Fruit fly (Drosophila melanogaster) whole organism, embryonic: ENCODE results near the gene cnc.

ENCODE experiments used
- ATbp ChIP-seq: fragments of 200-800 bp; sonication (Bioruptor generic); optimal IDR thresholded peaks from 2 replicates; lab custom pipeline; 2017; ENCODE audit warnings: missing biosample characterization, mild to moderate bottlenecking, missing genetic modification characterization, missing genetic modification reagents
- BEAF-32 ChIP-seq: fragments of 200-800 bp; sonication (Bioruptor generic); optimal IDR thresholded peaks from 3 replicates; lab custom pipeline; 2017; ENCODE audit warnings: missing biosample characterization, missing genetic modification characterization, mild to moderate bottlenecking, moderate library complexity, missing genetic modification reagents
- CG12071 ChIP-seq: fragments of 200-800 bp; sonication (Bioruptor generic); optimal IDR thresholded peaks from 3 replicates; lab custom pipeline; 2018; ENCODE audit warnings: missing biosample characterization, mild to moderate bottlenecking, missing genetic modification characterization
- CG13287 ChIP-seq: fragments of 200-800 bp; sonication (Bioruptor generic); IDR thresholded peaks from 2 replicates; pipeline ENCODE4 v1.3.6; 2022; ENCODE audit warnings: missing biosample characterization, missing genetic modification characterization; ENCODE audit not compliant: partially characterized antibody
- CG13296 ChIP-seq: fragments of 200-800 bp; sonication (Bioruptor generic); optimal IDR thresholded peaks from 3 replicates; lab custom pipeline; 2018; ENCODE audit warnings: missing biosample characterization, mild to moderate bottlenecking, missing genetic modification characterization
- CG14014 ChIP-seq: fragments of 200-800 bp; sonication (Bioruptor generic); IDR thresholded peaks from 2 replicates; pipeline ENCODE4 v1.3.6; 2022; ENCODE audit warnings: missing biosample characterization, missing genetic modification characterization
- CG15269 ChIP-seq: fragments of 200-800 bp; sonication (Bioruptor generic); optimal IDR thresholded peaks from 2 replicates; lab custom pipeline; 2018; ENCODE audit warnings: missing biosample characterization, mild to moderate bottlenecking, missing genetic modification characterization, moderate library complexity
- CG15514 ChIP-seq: fragments of 200-800 bp; sonication (Bioruptor generic); optimal IDR thresholded peaks from 3 replicates; lab custom pipeline; 2017; ENCODE audit warnings: missing biosample characterization, missing genetic modification characterization, mild to moderate bottlenecking, moderate library complexity, missing genetic modification reagents
- CG3065 ChIP-seq: fragments of 200-800 bp; sonication (Bioruptor generic); optimal IDR thresholded peaks from 2 replicates; lab custom pipeline; 2016; ENCODE audit warnings: missing biosample characterization, missing genetic modification characterization
- CG3407 ChIP-seq: fragments of 200-800 bp; sonication (Bioruptor generic); optimal IDR thresholded peaks from 2 replicates; lab custom pipeline; 2018; ENCODE audit warnings: missing biosample characterization, mild to moderate bottlenecking, missing genetic modification characterization
- CG4424 ChIP-seq: fragments of 200-800 bp; sonication (Bioruptor generic); optimal IDR thresholded peaks from 3 replicates; lab custom pipeline; 2016; ENCODE audit warnings: missing biosample characterization, missing genetic modification characterization
- CG7556 ChIP-seq: fragments of 200-800 bp; sonication (Bioruptor generic); optimal IDR thresholded peaks from 2 replicates; lab custom pipeline; 2017; ENCODE audit warnings: missing biosample characterization, mild to moderate bottlenecking, missing genetic modification characterization
- CG7839 ChIP-seq: fragments of 200-800 bp; sonication (Bioruptor generic); optimal IDR thresholded peaks from 3 replicates; lab custom pipeline; 2018; ENCODE audit warnings: missing biosample characterization, mild to moderate bottlenecking, missing genetic modification characterization, moderate library complexity
- CG8388 ChIP-seq: fragments of 200-800 bp; sonication (Bioruptor generic); optimal IDR thresholded peaks from 2 replicates; lab custom pipeline; 2019; ENCODE audit warnings: missing biosample characterization, mild to moderate bottlenecking, missing genetic modification characterization, moderate library complexity
- CG9817 ChIP-seq: fragments of 200-800 bp; sonication (Bioruptor generic); optimal IDR thresholded peaks from 2 replicates; lab custom pipeline; 2018; ENCODE audit warnings: missing biosample characterization, mild to moderate bottlenecking, missing genetic modification characterization, moderate library complexity
- CkIIα-i1 ChIP-seq: fragments of 200-800 bp; sonication (Bioruptor generic); IDR thresholded peaks from 2 replicates; pipeline ENCODE4 v1.3.6; 2022; ENCODE audit warnings: missing biosample characterization, missing genetic modification characterization
- Dad ChIP-seq: fragments of 200-800 bp; sonication (Bioruptor generic); optimal IDR thresholded peaks from 3 replicates; lab custom pipeline; 2016; ENCODE audit warnings: missing biosample characterization, missing genetic modification characterization
- Dfd ChIP-seq, 2 experiments: fragments of >200 bp; optimal IDR thresholded peaks; 2 replicates each; lab custom pipeline; 2017; ENCODE audit warnings: missing biosample characterization in 2 of 2, missing genetic modification characterization in 2 of 2
- Elba2 ChIP-seq: fragments of 200-800 bp; sonication (Bioruptor generic); optimal IDR thresholded peaks from 3 replicates; lab custom pipeline; 2016; ENCODE audit warnings: missing biosample characterization, missing genetic modification characterization
- H15 ChIP-seq: fragments of 200-800 bp; sonication (Bioruptor generic); IDR thresholded peaks from 3 replicates; pipeline ENCODE4 v1.3.6; 2022; ENCODE audit warnings: missing biosample characterization, missing genetic modification characterization
- HLH54F ChIP-seq: fragments of 200-800 bp; sonication (Bioruptor generic); optimal IDR thresholded peaks from 3 replicates; lab custom pipeline; 2016; ENCODE audit warnings: missing biosample characterization, missing genetic modification characterization
- HLHmδ ChIP-seq: fragments of 200-800 bp; sonication (Bioruptor generic); optimal IDR thresholded peaks from 2 replicates; lab custom pipeline; 2018; ENCODE audit warnings: missing biosample characterization, mild to moderate bottlenecking, missing genetic modification characterization, moderate library complexity
- Hmx ChIP-seq: fragments of 200-800 bp; sonication (Bioruptor generic); optimal IDR thresholded peaks from 2 replicates; lab custom pipeline; 2016; ENCODE audit warnings: missing biosample characterization, missing genetic modification characterization
- Hr51 ChIP-seq, 2 experiments: fragments of 200-800 bp; sonication (Bioruptor generic); optimal IDR thresholded peaks; 2 replicates in 1 of 2; 3 replicates in 1 of 2; lab custom pipeline; 2016 to 2018; ENCODE audit warnings: missing biosample characterization in 2 of 2, missing genetic modification characterization in 2 of 2, mild to moderate bottlenecking in 1 of 2, moderate library complexity in 1 of 2
- Lim3 ChIP-seq: fragments of 200-800 bp; sonication (Bioruptor generic); IDR thresholded peaks from 2 replicates; pipeline ENCODE4 v1.3.6; 2022; ENCODE audit warnings: missing biosample characterization, missing genetic modification characterization
- Lpt ChIP-seq: fragments of >200 bp; optimal IDR thresholded peaks from 2 replicates; lab custom pipeline; 2018; ENCODE audit warnings: missing biosample characterization, missing genetic modification characterization
- Ptx1 ChIP-seq: fragments of 200-800 bp; sonication (Bioruptor generic); IDR thresholded peaks from 2 replicates; pipeline ENCODE4 v1.3.6; 2022; ENCODE audit warnings: missing biosample characterization, missing genetic modification characterization
- Ssrp ChIP-seq: fragments of 200-800 bp; sonication (Bioruptor generic); optimal IDR thresholded peaks from 2 replicates; lab custom pipeline; 2018; ENCODE audit warnings: missing biosample characterization, mild to moderate bottlenecking, missing genetic modification characterization, moderate library complexity
- TFAM ChIP-seq: fragments of 200-800 bp; sonication (Bioruptor generic); optimal IDR thresholded peaks from 2 replicates; lab custom pipeline; 2017; ENCODE audit warnings: missing biosample characterization, missing genetic modification characterization, inconsistent platforms
- abd-A ChIP-seq: fragments of 200-800 bp; sonication (Bioruptor generic); optimal IDR thresholded peaks from 3 replicates; lab custom pipeline; 2019; ENCODE audit warnings: missing biosample characterization, mild to moderate bottlenecking, missing genetic modification characterization, moderate library complexity
- ac ChIP-seq: fragments of 200-800 bp; sonication (Bioruptor generic); optimal IDR thresholded peaks from 3 replicates; lab custom pipeline; 2017; ENCODE audit warnings: missing biosample characterization, mild to moderate bottlenecking, missing genetic modification characterization
- amos ChIP-seq: fragments of 200-800 bp; sonication (Bioruptor generic); IDR thresholded peaks from 2 replicates; pipeline ENCODE4 v1.3.6; 2022; ENCODE audit warnings: missing biosample characterization, missing genetic modification characterization; ENCODE audit not compliant: partially characterized antibody
- da ChIP-seq: fragments of 200-800 bp; sonication (Bioruptor generic); optimal IDR thresholded peaks from 2 replicates; lab custom pipeline; 2016; ENCODE audit warnings: missing biosample characterization, missing genetic modification characterization
- dmrt11E ChIP-seq: fragments of 200-800 bp; sonication (Bioruptor generic); optimal IDR thresholded peaks from 3 replicates; lab custom pipeline; 2018; ENCODE audit warnings: missing biosample characterization, mild to moderate bottlenecking, missing genetic modification characterization, moderate library complexity
- dmrt99B ChIP-seq: fragments of 200-800 bp; sonication (Bioruptor generic); optimal IDR thresholded peaks from 2 replicates; lab custom pipeline; 2018; ENCODE audit warnings: missing biosample characterization, mild to moderate bottlenecking, missing genetic modification characterization, moderate library complexity
- eyg ChIP-seq: fragments of 200-800 bp; sonication (Bioruptor generic); optimal IDR thresholded peaks from 3 replicates; lab custom pipeline; 2016; ENCODE audit warnings: missing biosample characterization, missing genetic modification characterization
- fd3F ChIP-seq: fragments of 200-800 bp; sonication (Bioruptor generic); optimal IDR thresholded peaks from 2 replicates; lab custom pipeline; 2018; ENCODE audit warnings: missing biosample characterization, mild to moderate bottlenecking, missing genetic modification characterization, moderate library complexity
- fru ChIP-seq: fragments of >200 bp; optimal IDR thresholded peaks from 2 replicates; lab custom pipeline; 2017
- fu2 ChIP-seq: fragments of 200-800 bp; sonication (Bioruptor generic); optimal IDR thresholded peaks from 2 replicates; lab custom pipeline; 2016; ENCODE audit warnings: missing biosample characterization, missing genetic modification characterization
- gce ChIP-seq: fragments of 200-800 bp; sonication (Bioruptor generic); IDR thresholded peaks from 3 replicates; pipeline ENCODE4 v1.3.6; 2022; ENCODE audit warnings: missing biosample characterization, missing genetic modification characterization
- nom ChIP-seq: fragments of 200-800 bp; sonication (Bioruptor generic); optimal IDR thresholded peaks from 2 replicates; lab custom pipeline; 2017; ENCODE audit warnings: missing biosample characterization, missing genetic modification characterization, mild to moderate bottlenecking, moderate library complexity, missing genetic modification reagents
- oc ChIP-seq: fragments of 200-800 bp; sonication (Bioruptor generic); optimal IDR thresholded peaks from 2 replicates; lab custom pipeline; 2018; ENCODE audit warnings: missing biosample characterization, mild to moderate bottlenecking, missing genetic modification characterization, moderate library complexity
- pum ChIP-seq: fragments of 200-800 bp; sonication (Bioruptor generic); optimal IDR thresholded peaks from 2 replicates; lab custom pipeline; 2016; ENCODE audit warnings: missing biosample characterization, missing genetic modification characterization
- repo ChIP-seq: fragments of 200-800 bp; sonication (Bioruptor generic); optimal IDR thresholded peaks from 2 replicates; lab custom pipeline; 2016; ENCODE audit warnings: missing biosample characterization, missing genetic modification characterization
- sens ChIP-seq: fragments of 200-800 bp; sonication (Bioruptor generic); peaks from one replicate; lab custom pipeline; 2016; ENCODE audit warnings: missing biosample characterization, missing genetic modification characterization
- so ChIP-seq: fragments of 200-800 bp; sonication (Bioruptor generic); IDR thresholded peaks from 3 replicates; pipeline ENCODE4 v1.3.6; 2022; ENCODE audit warnings: missing biosample characterization, missing genetic modification characterization
- stwl ChIP-seq: fragments of 200-800 bp; sonication (Bioruptor generic); optimal IDR thresholded peaks from 3 replicates; lab custom pipeline; 2018; ENCODE audit warnings: missing biosample characterization, mild to moderate bottlenecking, missing genetic modification characterization, moderate library complexity
- tgo ChIP-seq: fragments of 200-800 bp; sonication (Bioruptor generic); IDR thresholded peaks from 3 replicates; pipeline ENCODE4 v1.3.6; 2022; ENCODE audit warnings: missing biosample characterization, missing genetic modification characterization
- vnd ChIP-seq: fragments of 200-800 bp; sonication (Bioruptor generic); IDR thresholded peaks from 3 replicates; pipeline ENCODE4 v1.3.6; 2022; ENCODE audit warnings: missing biosample characterization, missing genetic modification characterization; ENCODE audit not compliant: partially characterized antibody

Gene cnc

DNA sequence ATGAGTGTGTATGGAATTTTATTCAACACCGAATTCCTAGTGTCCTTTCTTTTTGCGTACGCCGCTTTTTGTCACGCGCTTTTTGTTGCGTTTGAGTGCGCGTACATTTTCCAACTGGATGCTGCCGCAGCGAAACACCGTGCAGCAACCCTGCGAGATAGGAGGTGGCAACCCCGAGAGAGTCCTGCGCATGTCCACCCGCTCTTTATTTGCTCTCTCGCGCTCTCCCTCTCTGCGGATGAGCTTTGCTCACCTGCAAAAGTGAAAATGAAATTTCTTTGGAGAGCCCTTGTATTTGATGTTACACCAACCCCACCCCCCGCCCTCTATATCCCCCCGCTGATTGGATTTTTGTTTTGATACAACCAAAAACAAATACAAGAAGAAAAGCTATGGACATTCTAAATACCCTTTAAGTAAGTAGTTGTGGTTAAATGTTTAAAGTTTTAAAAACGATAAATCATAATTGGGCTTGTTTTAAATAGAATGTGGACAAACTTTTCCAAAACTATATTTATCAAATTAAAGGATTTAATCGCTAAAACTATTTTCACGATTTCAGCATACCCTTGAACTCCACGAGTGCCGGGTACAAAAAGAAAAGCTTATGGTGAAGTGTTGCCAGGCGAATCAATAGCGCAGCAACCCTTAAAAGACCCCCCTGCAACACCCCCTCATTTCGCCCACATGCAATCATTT lies 13.6 kb upstream of the cnc start (continued):
- TF ChIP-seq CG3065: no peak
- TF ChIP-seq Dad (GFP tag; lab: Kevin White, UChicago): peak; percentile 22
- TF ChIP-seq Ssrp (tag; lab: Kevin White, UChicago): peak; percentile 24
- TF ChIP-seq CG13287: no peak
- TF ChIP-seq ATbp (GFP tag; lab: Kevin White, UChicago): peak; percentile 70
- TF ChIP-seq Lim3 (GFP tag; lab: Robert Waterston, UW): no peak
- TF ChIP-seq sens (GFP tag; lab: Kevin White, UChicago): peak; percentile 94
- no peak for TF ChIP-seq BEAF-32 (GFP tag; lab: Kevin White, UChicago)
- no peak for TF ChIP-seq Elba2
- no peak for TF ChIP-seq dmrt11E (tag; lab: Kevin White, UChicago)
- TF ChIP-seq CG14014 (GFP tag; lab: Robert Waterston, UW): peak; percentile 60; the same call in 1 of the 2 replicates
- peak; percentile 48 for TF ChIP-seq CG9817
- no peak for TF ChIP-seq Dfd (GFP tag; optimal IDR thresholded peaks at IDR 0.05; lab: Kevin White, UChicago)
- TF ChIP-seq so (GFP tag; lab: Robert Waterston, UW): peak; percentile 72; the same call in 2 of the 3 replicates
- TF ChIP-seq repo: no peak
- 0 out of 3 replicates have a peak, but pooled peaks have one; percentile 20 for TF ChIP-seq gce (GFP tag; lab: Robert Waterston, UW)
- no peak for TF ChIP-seq Lpt (GFP tag; lab: Kevin White, UChicago)
- no peak for TF ChIP-seq stwl (tag; lab: Kevin White, UChicago)
- TF ChIP-seq CkIIα-i1 (GFP tag; lab: Robert Waterston, UW): no peak
- TF ChIP-seq amos (GFP tag; lab: Robert Waterston, UW): no peak
- TF ChIP-seq nom (GFP tag; lab: Kevin White, UChicago): no peak
- peak; percentile 39 for TF ChIP-seq fd3F (GFP tag; lab: Kevin White, UChicago)
- TF ChIP-seq HLHmδ (GFP tag; lab: Kevin White, UChicago): no peak
- no peak for TF ChIP-seq fru (lab: Kevin White, UChicago)
- TF ChIP-seq Ptx1 (GFP tag; lab: Robert Waterston, UW): peak; percentile 78
- TF ChIP-seq TFAM (GFP tag; lab: Kevin White, UChicago): no peak
- peak; percentile 87 for TF ChIP-seq CG7839 (tag; lab: Kevin White, UChicago)
- TF ChIP-seq H15 (GFP tag; lab: Robert Waterston, UW): 0 out of 3 replicates have a peak, but pooled peaks have one; percentile 30
- TF ChIP-seq CG15269 (tag; lab: Kevin White, UChicago): peak; percentile 62
- peak; percentile 23 for TF ChIP-seq oc (tag; lab: Kevin White, UChicago)
- peak; percentile 59 for TF ChIP-seq CG15514
- peak; percentile 56 for TF ChIP-seq abd-A (tag; lab: Kevin White, UChicago)
- peak; percentile 43 for TF ChIP-seq pum (GFP tag; lab: Kevin White, UChicago)
- peak; percentile 47 for TF ChIP-seq CG12071 (GFP tag; lab: Kevin White, UChicago)
- peak; percentile 76 for TF ChIP-seq CG13296
- TF ChIP-seq CG3407 (GFP tag; lab: Kevin White, UChicago): peak; percentile 32
- TF ChIP-seq Hmx (GFP tag; lab: Kevin White, UChicago): peak; percentile 10
- peak; percentile 82 for TF ChIP-seq CG7556 (GFP tag; lab: Kevin White, UChicago)
- no peak for TF ChIP-seq ac (GFP tag; lab: Kevin White, UChicago)
- TF ChIP-seq vnd (GFP tag; lab: Robert Waterston, UW): no peak
- peak; percentile 27 to 67 for TF ChIP-seq Hr51 (GFP tag; optimal IDR thresholded peaks at IDR 0.05; lab: Kevin White, UChicago)
- no peak for TF ChIP-seq fu2 (GFP tag; lab: Kevin White, UChicago)
- TF ChIP-seq CG4424: peak; percentile 37
- no peak for TF ChIP-seq da (GFP tag; lab: Kevin White, UChicago)
- TF ChIP-seq dmrt99B: peak; percentile 91
- peak; percentile 27 for TF ChIP-seq HLH54F (GFP tag; lab: Kevin White, UChicago)
- TF ChIP-seq tgo (GFP tag; lab: Robert Waterston, UW): peak; percentile 76
- peak; percentile 58 for TF ChIP-seq CG8388 (GFP tag; lab: Kevin White, UChicago)
- no peak for TF ChIP-seq eyg (GFP tag; lab: Kevin White, UChicago)
